Worm (Caenorhabditis elegans) whole organism, mixed stage, embryonic: ENCODE data around the gene pqn-36.

Experiments
- drap-1 ChIP-seq: fragments of 200-800 bp; sonication (Bioruptor generic); optimal IDR thresholded peaks from 3 replicates; lab custom pipeline; 2018; ENCODE audit warnings: mild to moderate bottlenecking, missing genetic modification characterization, missing compliant biosample characterization
- nhr-28 ChIP-seq: fragments of 150-350 bp; optimal IDR thresholded peaks from 2 replicates; lab custom pipeline; 2014; ENCODE audit warnings: missing biosample characterization, missing genetic modification characterization
- pha-4 ChIP-seq: fragments of 150-350 bp; optimal IDR thresholded peaks from 2 replicates; lab custom pipeline; 2018; ENCODE audit warnings: missing biosample characterization, missing genetic modification reagents, missing genetic modification characterization

DNA sequence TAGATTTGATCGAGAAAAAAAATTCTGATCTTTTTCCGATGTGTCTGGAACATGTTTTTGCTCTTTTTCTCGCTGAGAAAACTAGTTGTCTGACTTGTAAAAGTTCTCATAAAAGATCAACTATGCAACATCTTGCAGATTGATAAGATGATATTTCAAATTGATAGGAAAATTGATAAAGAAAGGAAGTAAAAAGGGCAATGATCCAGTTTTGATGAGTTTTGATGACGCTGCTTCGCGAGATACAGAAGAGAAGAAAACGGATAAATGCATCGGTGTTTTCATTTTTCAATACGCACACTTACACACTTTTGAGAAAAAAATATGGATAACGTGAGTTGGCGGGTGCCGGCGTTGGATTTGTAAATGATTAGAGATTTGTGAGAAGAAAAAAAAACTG lies 40.0 kb downstream of the pqn-36 start:
- TF ChIP-seq drap-1 (GFP tag; lab: Kevin White, UChicago) (no peak), nhr-28 (tag; lab: Kevin White, UChicago) (no peak), pha-4 (tag; lab: Kevin White, UChicago) (no peak)
